Worm (Caenorhabditis elegans) whole organism, L4 larva: ENCODE results near the gene ugt-51.

Source experiments
- aha-1 ChIP-seq: fragments of 150-350 bp; peaks from one replicate; lab custom pipeline; 2014; ENCODE audit warnings: missing biosample characterization, missing genetic modification characterization
- ces-1 ChIP-seq: fragments of 150-350 bp; sonication (generic microtip); optimal IDR thresholded peaks from 4 replicates; lab custom pipeline; 2014; ENCODE audit warnings: missing biosample characterization, missing genetic modification reagents, missing genetic modification characterization
- daf-12 ChIP-seq: fragments of 150-350 bp; optimal IDR thresholded peaks from 2 replicates; lab custom pipeline; 2014; ENCODE audit warnings: missing biosample characterization, missing genetic modification reagents, missing genetic modification characterization
- daf-16 ChIP-seq, 3 experiments: sonication (generic microtip); optimal IDR thresholded peaks; 2 replicates each; lab custom pipeline; 2016 to 2017; ENCODE audit warnings: missing genetic modification characterization in 3 of 3, missing genetic modification reagents in 3 of 3, mild to moderate bottlenecking in 2 of 3, missing compliant biosample characterization in 2 of 3, missing biosample characterization in 1 of 3, moderate library complexity in 1 of 3
- daf-19 ChIP-seq: fragments of 200-800 bp; sonication (Bioruptor generic); conservative IDR thresholded peaks from 2 replicates; pipeline ENCODE4 v1.3.6; 2022; ENCODE audit warnings: missing genetic modification characterization, missing compliant biosample characterization
- dmd-6 ChIP-seq: fragments of 200-800 bp; sonication (Bioruptor generic); IDR thresholded peaks from 2 replicates; pipeline ENCODE4 v1.3.6; 2022; ENCODE audit warnings: missing genetic modification reagents, missing genetic modification characterization, missing compliant biosample characterization
- dpl-1 ChIP-seq: fragments of 150-350 bp; optimal IDR thresholded peaks from 2 replicates; lab custom pipeline; 2014; ENCODE audit warnings: missing biosample characterization, missing genetic modification reagents, missing genetic modification characterization
- dve-1 ChIP-seq: sonication (generic microtip); optimal IDR thresholded peaks from 2 replicates; lab custom pipeline; 2017; ENCODE audit warnings: antibody characterized with exemption, mild to moderate bottlenecking, missing genetic modification characterization, missing compliant biosample characterization; ENCODE audit not compliant: insufficient read depth
- hlh-30 ChIP-seq: sonication (generic microtip); optimal IDR thresholded peaks from 2 replicates; lab custom pipeline; 2017; ENCODE audit warnings: antibody characterized with exemption, mild to moderate bottlenecking, missing genetic modification characterization, missing compliant biosample characterization; ENCODE audit not compliant: insufficient read depth
- hmg-1.1 ChIP-seq: fragments of 200-800 bp; sonication (Bioruptor generic); IDR thresholded peaks from 2 replicates; pipeline ENCODE4 v1.3.6; 2022; ENCODE audit warnings: missing genetic modification reagents, missing genetic modification characterization, missing compliant biosample characterization
- jun-1 ChIP-seq: fragments of 150-350 bp; optimal IDR thresholded peaks from 2 replicates; lab custom pipeline; 2014; ENCODE audit warnings: missing biosample characterization, missing genetic modification reagents, missing genetic modification characterization
- lin-38 ChIP-seq: fragments of 200-800 bp; sonication (Bioruptor generic); IDR thresholded peaks from 2 replicates; pipeline ENCODE4 v1.3.6; 2022; ENCODE audit warnings: missing genetic modification reagents, missing genetic modification characterization, missing compliant biosample characterization
- lir-3 ChIP-seq: sonication (generic microtip); optimal IDR thresholded peaks from 2 replicates; lab custom pipeline; 2016; ENCODE audit warnings: mild to moderate bottlenecking, missing genetic modification characterization, missing compliant biosample characterization
- lsy-2 ChIP-seq, 2 experiments: fragments of 150-350 bp in 1 of 2; sonication (generic microtip) in 1 of 2; optimal IDR thresholded peaks; 2 replicates each; lab custom pipeline; 2014 to 2017; ENCODE audit warnings: missing biosample characterization in 2 of 2, missing genetic modification characterization in 2 of 2
- mdl-1 ChIP-seq, 2 experiments: fragments of 150-350 bp in 1 of 2; sonication (generic microtip) in 1 of 2; optimal IDR thresholded peaks; 2 replicates each; lab custom pipeline; 2014 to 2017; ENCODE audit warnings: missing biosample characterization in 2 of 2, missing genetic modification characterization in 2 of 2
- mep-1 ChIP-seq: fragments of 150-350 bp; sonication (generic microtip); optimal IDR thresholded peaks from 3 replicates; lab custom pipeline; 2014; ENCODE audit warnings: missing biosample characterization, missing genetic modification characterization
- mes-2 ChIP-seq: sonication (generic microtip); optimal IDR thresholded peaks from 2 replicates; lab custom pipeline; 2016; ENCODE audit warnings: missing genotype, mild to moderate bottlenecking, missing genetic modification characterization, missing compliant biosample characterization; ENCODE audit not compliant: poor library complexity, severe bottlenecking
- mxl-3 ChIP-seq: fragments of 200-800 bp; sonication (Bioruptor generic); optimal IDR thresholded peaks from 2 replicates; lab custom pipeline; 2018; ENCODE audit warnings: mild to moderate bottlenecking, missing genetic modification characterization, missing compliant biosample characterization
- nhr-237 ChIP-seq: sonication (generic microtip); optimal IDR thresholded peaks from 2 replicates; lab custom pipeline; 2017; ENCODE audit warnings: missing biosample characterization, missing genetic modification characterization
- nhr-28 ChIP-seq: fragments of 150-350 bp; optimal IDR thresholded peaks from 2 replicates; lab custom pipeline; 2014; ENCODE audit warnings: missing biosample characterization, missing genetic modification characterization
- nhr-41 ChIP-seq: fragments of 200-800 bp; sonication (Bioruptor generic); IDR thresholded peaks from 2 replicates; pipeline ENCODE4 v1.3.6; 2022; ENCODE audit warnings: missing genetic modification reagents, missing genetic modification characterization, missing compliant biosample characterization
- nhr-6 ChIP-seq: fragments of 150-350 bp; optimal IDR thresholded peaks from 2 replicates; lab custom pipeline; 2014; ENCODE audit warnings: missing biosample characterization, missing genetic modification characterization
- nhr-77 ChIP-seq: fragments of 150-350 bp; optimal IDR thresholded peaks from 2 replicates; lab custom pipeline; 2014; ENCODE audit warnings: missing biosample characterization, missing genetic modification characterization
- pha-4 ChIP-seq, 2 experiments: fragments of 150-350 bp in 1 of 2; fragments of 200-800 bp in 1 of 2; sonication (Bioruptor generic) in 1 of 2; IDR thresholded peaks in 1 of 2; optimal IDR thresholded peaks in 1 of 2; 2 replicates each; pipeline versions ENCODE4 v1.3.6 to Lab custom; 2014 to 2022; ENCODE audit warnings: missing genetic modification characterization in 2 of 2, missing genetic modification reagents in 2 of 2, missing biosample characterization in 1 of 2, missing compliant biosample characterization in 1 of 2
- pqm-1 ChIP-seq: sonication (generic microtip); optimal IDR thresholded peaks from 2 replicates; lab custom pipeline; 2017; ENCODE audit warnings: missing biosample characterization, missing genetic modification characterization
- rbr-2 ChIP-seq: sonication (generic microtip); optimal IDR thresholded peaks from 2 replicates; lab custom pipeline; 2016; ENCODE audit warnings: missing genotype, missing genetic modification characterization, missing compliant biosample characterization
- set-16 ChIP-seq: fragments of 200-800 bp; sonication (Bioruptor generic); IDR thresholded peaks from 2 replicates; pipeline ENCODE4 v1.3.6; 2022; ENCODE audit warnings: missing genetic modification reagents, missing genetic modification characterization, missing compliant biosample characterization
- spr-1 ChIP-seq: sonication (generic microtip); optimal IDR thresholded peaks from 2 replicates; lab custom pipeline; 2016; ENCODE audit warnings: mild to moderate bottlenecking, missing genetic modification characterization, missing compliant biosample characterization
- spr-3 ChIP-seq: fragments of 200-800 bp; sonication (Bioruptor generic); optimal IDR thresholded peaks from 2 replicates; lab custom pipeline; 2018; ENCODE audit warnings: mild to moderate bottlenecking, missing genetic modification characterization, missing compliant biosample characterization
- zfp-3 ChIP-seq: fragments of 200-800 bp; sonication (Bioruptor generic); conservative IDR thresholded peaks from 2 replicates; pipeline ENCODE4 v1.3.6; 2022; ENCODE audit warnings: missing genetic modification reagents, missing genetic modification characterization, missing compliant biosample characterization

ugt-51 gene

ce11 chrV:5177209-5177608 is at the start of gene ugt-51:
TSS of gene ugt-51 (minus strand) at chrV:5177309.
- TF ChIP-seq nhr-28 (tag; lab: Kevin White, UChicago) (peak; percentile 85), dve-1 (peak; percentile 40), mes-2 (tag; lab: Kevin White, UChicago) (no peak), aha-1 (peak; percentile 77)

DNA sequence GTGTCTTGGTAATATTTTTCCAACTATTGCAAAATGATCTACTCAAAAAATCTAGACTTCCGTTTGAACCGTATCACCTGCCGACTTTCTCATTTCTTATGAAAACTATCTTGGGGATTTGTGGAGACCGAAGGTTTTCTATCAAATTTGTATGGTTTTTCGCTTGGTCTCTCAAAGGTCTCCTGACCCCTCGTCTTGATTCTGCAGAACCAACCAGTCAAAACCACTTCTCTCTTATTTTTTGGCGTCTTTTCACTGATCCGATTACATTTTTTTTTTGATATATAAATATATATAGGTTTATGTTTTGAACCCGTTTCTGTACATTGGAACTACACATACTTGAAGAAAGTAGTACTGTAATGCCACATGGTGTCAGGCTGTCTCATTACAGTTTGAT is 48.6 kb upstream of the ugt-51 start:
- TF ChIP-seq mdl-1 (tag; optimal IDR thresholded peaks at IDR 0.05; lab: Kevin White, UChicago) (peak in 1 of 2 experiments; percentile 3), mxl-3 (GFP tag; lab: Kevin White, UChicago) (no peak), set-16 (GFP tag; lab: Robert Waterston, UW) (no peak)

DNA sequence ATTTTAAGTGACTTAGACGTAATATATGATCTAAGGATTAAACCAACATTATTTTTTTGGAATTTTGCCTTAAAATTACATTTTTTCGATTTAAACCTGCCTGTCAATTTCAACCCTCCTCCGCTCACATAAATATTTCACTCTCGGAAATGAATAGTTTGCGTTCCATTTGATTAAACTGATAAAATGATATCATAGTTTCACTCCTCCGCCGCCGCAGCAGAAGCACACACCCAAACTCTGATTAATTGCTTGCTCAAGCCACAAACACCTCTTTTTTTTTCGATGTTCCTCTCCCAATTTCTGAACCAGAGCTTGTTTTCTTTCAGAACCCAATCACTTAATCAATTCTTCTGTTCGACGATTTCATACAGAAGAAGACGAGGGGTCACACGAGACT is 45.9 kb upstream of the ugt-51 start, which contains the start of gene Y49G5B.1:
Y49G5B.1 (plus strand) TSS at position 324 of the 400 bp plus-strand sequence.
- peak; percentile 49 for TF ChIP-seq dmd-6
- peak; percentile 87 for TF ChIP-seq aha-1
- TF ChIP-seq nhr-28 (tag; lab: Kevin White, UChicago), result peak; percentile 6
- no peak for TF ChIP-seq ces-1 (GFP tag; lab: Kevin White, UChicago)
- TF ChIP-seq pqm-1, result peak; percentile 6

- TF ChIP-seq nhr-237 (tag; lab: Kevin White, UChicago), result no peak
- no peak for TF ChIP-seq zfp-3 (GFP tag; lab: Robert Waterston, UW)
- TF ChIP-seq lir-3 (tag; lab: Kevin White, UChicago), result no peak
- TF ChIP-seq daf-12 (tag; lab: Kevin White, UChicago), result no peak
- no peak for TF ChIP-seq nhr-41 (GFP tag; lab: Robert Waterston, UW)
Observed at ce11 chrV:5213674-5214073, 36.6 kb upstream of the ugt-51 start.

ce11 chrV:5204127-5204526 is 27.0 kb upstream of the ugt-51 start, which contains the start of gene ttc-37:
TSS of gene ttc-37 (plus strand) at chrV:5204475.
- TF ChIP-seq dpl-1 (GFP tag; lab: Kevin White, UChicago), result peak; percentile 95
- peak; percentile 96 for TF ChIP-seq lin-38 (GFP tag; lab: Robert Waterston, UW)
- no peak for TF ChIP-seq spr-3 (GFP tag; lab: Kevin White, UChicago)
- TF ChIP-seq daf-19 (GFP tag; lab: Robert Waterston, UW), result no peak
- peak; percentile 88 for TF ChIP-seq aha-1
- TF ChIP-seq mep-1 (tag; lab: Kevin White, UChicago), result peak; percentile 14
- TF ChIP-seq daf-16 (GFP tag; optimal IDR thresholded peaks at IDR 0.05; lab: Kevin White, UChicago), result peak in 1 of 2 experiments; percentile 79
- TF ChIP-seq daf-16 (tag; optimal IDR thresholded peaks at IDR 0.05; lab: Kevin White, UChicago), result no peak
- TF ChIP-seq hlh-30 (tag; lab: Kevin White, UChicago), result peak; percentile 36
- TF ChIP-seq nhr-28 (tag; lab: Kevin White, UChicago), result peak; percentile 25
- TF ChIP-seq nhr-6 (tag; lab: Kevin White, UChicago), result peak; percentile 3
- TF ChIP-seq spr-1 (tag; lab: Kevin White, UChicago), result no peak
- peak; percentile 2 for TF ChIP-seq nhr-77 (tag; lab: Kevin White, UChicago)
- TF ChIP-seq pha-4 (GFP tag; IDR thresholded peaks at IDR 0.05; lab: Robert Waterston, UW), result no peak
- TF ChIP-seq pha-4 (tag; optimal IDR thresholded peaks at IDR 0.05; lab: Kevin White, UChicago), result no peak
- TF ChIP-seq lsy-2 (tag; optimal IDR thresholded peaks at IDR 0.05; lab: Kevin White, UChicago), result peak in 1 of 2 experiments; percentile 71
- no peak for TF ChIP-seq jun-1 (tag; lab: Kevin White, UChicago)
- TF ChIP-seq hmg-1.1 (GFP tag; lab: Robert Waterston, UW), result peak; percentile 45; the same call in 1 of the 2 replicates
- TF ChIP-seq rbr-2 (tag; lab: Kevin White, UChicago), result peak; percentile 6
